Worm (Caenorhabditis elegans) whole organism, mixed stage, embryonic: ENCODE measurements around the gene C37C3.12.

Experiments
- cnd-1 ChIP-seq: fragments of 200-800 bp; sonication (Bioruptor generic); optimal IDR thresholded peaks from 2 replicates; lab custom pipeline; 2018; ENCODE audit warnings: mild to moderate bottlenecking, missing genetic modification characterization, missing compliant biosample characterization
- snpc-4 ChIP-seq: fragments of 150-350 bp; optimal IDR thresholded peaks from 2 replicates; lab custom pipeline; 2014; ENCODE audit warnings: missing biosample characterization, missing genetic modification characterization
- unc-39 ChIP-seq: fragments of 150-350 bp; optimal IDR thresholded peaks from 2 replicates; lab custom pipeline; 2014; ENCODE audit warnings: missing biosample characterization, missing genetic modification characterization

ce11 chrV:7816486-7816885 is 22.9 kb downstream of the C37C3.12 start:
- no peak for TF ChIP-seq unc-39
- TF ChIP-seq cnd-1: no peak
- no peak for TF ChIP-seq snpc-4 (tag; lab: Kevin White, UChicago)
